Worm (Caenorhabditis elegans) whole organism, L2 larva: ENCODE results near the gene gpa-13.

Source experiments
- ama-1 ChIP-seq: fragments of 150-350 bp; optimal IDR thresholded peaks from 2 replicates; lab custom pipeline; 2018; ENCODE audit warnings: inconsistent platforms
- elt-3 ChIP-seq: sonication (generic microtip); optimal IDR thresholded peaks from 2 replicates; lab custom pipeline; 2017; ENCODE audit warnings: missing biosample characterization, missing genetic modification characterization
- lsy-2 ChIP-seq, 2 experiments: fragments of 150-350 bp in 1 of 2; sonication (generic microtip) in 1 of 2; optimal IDR thresholded peaks; 2 replicates each; lab custom pipeline; 2014 to 2017; ENCODE audit warnings: missing biosample characterization in 2 of 2, missing genetic modification characterization in 2 of 2
- snpc-4 ChIP-seq: fragments of 150-350 bp; optimal IDR thresholded peaks from 2 replicates; lab custom pipeline; 2014; ENCODE audit warnings: missing biosample characterization, missing genetic modification characterization
- unc-55 ChIP-seq: fragments of 150-350 bp; sonication (generic microtip); optimal IDR thresholded peaks from 3 replicates; lab custom pipeline; 2014; ENCODE audit warnings: missing biosample characterization, missing genetic modification reagents, missing genetic modification characterization

- no peak for TF ChIP-seq ama-1 (lab: Kevin White, UChicago)
- TF ChIP-seq elt-3 (tag; lab: Kevin White, UChicago) = no peak
- no peak for TF ChIP-seq lsy-2 (tag; optimal IDR thresholded peaks at IDR 0.05; lab: Kevin White, UChicago)
- TF ChIP-seq unc-55 (GFP tag; lab: Kevin White, UChicago) = no peak
- TF ChIP-seq snpc-4 (tag; lab: Kevin White, UChicago) = no peak
Measured at ce11 chrV:12800171-12800570, 45.4 kb upstream of the gpa-13 start, which contains the start of gene ugt-3.
